Worm (Caenorhabditis elegans) whole organism, young adult: ENCODE data around the gene str-136.

Source experiments
- B0336.3 ChIP-seq: fragments of 200-800 bp; sonication (Bioruptor generic); IDR thresholded peaks from 2 replicates; pipeline ENCODE4 v1.3.6; 2022; ENCODE audit warnings: missing genetic modification characterization, missing compliant biosample characterization
- C17E4.6 ChIP-seq: fragments of 200-800 bp; sonication (Bioruptor generic); IDR thresholded peaks from 2 replicates; pipeline ENCODE4 v1.3.6; 2022; ENCODE audit warnings: missing genetic modification reagents, missing genetic modification characterization, missing compliant biosample characterization
- D2030.7 ChIP-seq: fragments of 200-800 bp; sonication (Bioruptor generic); IDR thresholded peaks from 2 replicates; pipeline ENCODE4 v1.3.6; 2022; ENCODE audit warnings: missing genetic modification reagents, missing genetic modification characterization, missing compliant biosample characterization
- F22D6.2 ChIP-seq: sonication (generic microtip); optimal IDR thresholded peaks from 2 replicates; lab custom pipeline; 2016; ENCODE audit warnings: mild to moderate bottlenecking, missing genetic modification characterization, missing compliant biosample characterization
- Y56A3A.18 ChIP-seq: fragments of 200-800 bp; sonication (Bioruptor generic); IDR thresholded peaks from 2 replicates; pipeline ENCODE4 v1.3.6; 2022; ENCODE audit warnings: missing genetic modification reagents, missing genetic modification characterization, missing compliant biosample characterization
- Y95B8A.8 ChIP-seq: fragments of 200-800 bp; sonication (Bioruptor generic); IDR thresholded peaks from 2 replicates; pipeline ENCODE4 v1.3.6; 2022; ENCODE audit warnings: missing genetic modification reagents, missing genetic modification characterization, missing compliant biosample characterization
- ZK185.1 ChIP-seq: sonication (generic microtip); optimal IDR thresholded peaks from 2 replicates; lab custom pipeline; 2016; ENCODE audit warnings: mild to moderate bottlenecking, missing genetic modification characterization, missing compliant biosample characterization; ENCODE audit not compliant: poor library complexity, severe bottlenecking
- ama-1 ChIP-seq, 3 experiments: fragments of 150-350 bp in 1 of 3; sonication (generic microtip) in 2 of 3; optimal IDR thresholded peaks; 2 replicates each; lab custom pipeline; 2014 to 2018; ENCODE audit warnings: missing biosample characterization in 2 of 3, missing genetic modification characterization in 2 of 3, missing genetic modification reagents in 2 of 3
- atf-7 ChIP-seq: sonication (generic microtip); optimal IDR thresholded peaks from 2 replicates; lab custom pipeline; 2017; ENCODE audit warnings: mild to moderate bottlenecking, missing genetic modification characterization, missing compliant biosample characterization
- athp-1 ChIP-seq: sonication (generic microtip); optimal IDR thresholded peaks from 2 replicates; lab custom pipeline; 2017; ENCODE audit warnings: mild to moderate bottlenecking, missing genetic modification characterization, missing compliant biosample characterization
- attf-3 ChIP-seq: fragments of 200-800 bp; sonication (Bioruptor generic); conservative IDR thresholded peaks from 2 replicates; pipeline ENCODE4 v1.3.6; 2022; ENCODE audit warnings: missing genetic modification reagents, missing genetic modification characterization, missing compliant biosample characterization
- attf-5 ChIP-seq: fragments of 200-800 bp; sonication (Bioruptor generic); optimal IDR thresholded peaks from 2 replicates; lab custom pipeline; 2018; ENCODE audit warnings: mild to moderate bottlenecking, missing genetic modification characterization, missing compliant biosample characterization
- ceh-40 ChIP-seq: fragments of 200-800 bp; sonication (Bioruptor generic); IDR thresholded peaks from 2 replicates; pipeline ENCODE4 v1.3.6; 2022; ENCODE audit warnings: missing genetic modification characterization, missing compliant biosample characterization
- ceh-79 ChIP-seq: sonication (generic microtip); optimal IDR thresholded peaks from 2 replicates; lab custom pipeline; 2017; ENCODE audit warnings: mild to moderate bottlenecking, missing genetic modification characterization, missing compliant biosample characterization
- dox-1 ChIP-seq: fragments of 200-800 bp; sonication (Bioruptor generic); IDR thresholded peaks from 2 replicates; pipeline ENCODE4 v1.3.6; 2022; ENCODE audit warnings: missing genetic modification reagents, missing genetic modification characterization, missing compliant biosample characterization
- egl-44 ChIP-seq: fragments of 200-800 bp; sonication (Bioruptor generic); IDR thresholded peaks from 2 replicates; pipeline ENCODE4 v1.3.6; 2022; ENCODE audit warnings: missing genetic modification reagents, missing genetic modification characterization, missing compliant biosample characterization
- ekl-4 ChIP-seq: fragments of 200-800 bp; sonication (Bioruptor generic); IDR thresholded peaks from 2 replicates; pipeline ENCODE4 v1.3.6; 2022; ENCODE audit warnings: missing genetic modification reagents, missing genetic modification characterization, missing compliant biosample characterization
- hmg-1.2 ChIP-seq: fragments of 200-800 bp; sonication (Bioruptor generic); IDR thresholded peaks from 2 replicates; pipeline ENCODE4 v1.3.6; 2022; ENCODE audit warnings: missing genetic modification reagents, missing genetic modification characterization, missing compliant biosample characterization
- hsf-1 ChIP-seq: fragments of 200-800 bp; sonication (Bioruptor generic); IDR thresholded peaks from 2 replicates; pipeline ENCODE4 v1.3.6; 2022; ENCODE audit warnings: missing genetic modification reagents, missing genetic modification characterization, missing compliant biosample characterization
- let-607 ChIP-seq, 2 experiments: fragments of 200-800 bp in 1 of 2; sonication (Bioruptor generic) in 1 of 2; sonication (generic microtip) in 1 of 2; optimal IDR thresholded peaks; 2 replicates each; lab custom pipeline; 2016 to 2018; ENCODE audit warnings: mild to moderate bottlenecking in 2 of 2, missing compliant biosample characterization in 2 of 2, missing genetic modification characterization in 2 of 2, moderate library complexity in 2 of 2, missing genotype in 1 of 2
- lin-26 ChIP-seq: fragments of 200-800 bp; sonication (Bioruptor generic); IDR thresholded peaks from 2 replicates; pipeline ENCODE4 v1.3.6; 2022; ENCODE audit warnings: missing genetic modification reagents, missing genetic modification characterization, missing compliant biosample characterization
- lin-54 ChIP-seq: fragments of 200-800 bp; sonication (Bioruptor generic); optimal IDR thresholded peaks from 2 replicates; lab custom pipeline; 2018; ENCODE audit warnings: mild to moderate bottlenecking, missing genetic modification characterization, missing compliant biosample characterization
- lsl-1 ChIP-seq: fragments of 200-800 bp; sonication (Bioruptor generic); optimal IDR thresholded peaks from 2 replicates; lab custom pipeline; 2018; ENCODE audit warnings: mild to moderate bottlenecking, missing genetic modification characterization, moderate library complexity, missing compliant biosample characterization
- lsy-27 ChIP-seq: sonication (generic microtip); optimal IDR thresholded peaks from 2 replicates; lab custom pipeline; 2017; ENCODE audit warnings: missing genetic modification characterization, mild to moderate bottlenecking, missing compliant biosample characterization, antibody characterized with exemption, missing genotype, borderline replicate concordance; ENCODE audit not compliant: insufficient read depth
- madf-3 ChIP-seq: fragments of 200-800 bp; sonication (Bioruptor generic); IDR thresholded peaks from 2 replicates; pipeline ENCODE4 v1.3.6; 2022; ENCODE audit warnings: missing genetic modification reagents, missing genetic modification characterization, missing compliant biosample characterization
- madf-6 ChIP-seq: fragments of 200-800 bp; sonication (Bioruptor generic); IDR thresholded peaks from 2 replicates; pipeline ENCODE4 v1.3.6; 2022; ENCODE audit warnings: missing genetic modification reagents, missing genetic modification characterization, missing compliant biosample characterization
- mcd-1 ChIP-seq: fragments of 200-800 bp; sonication (Bioruptor generic); IDR thresholded peaks from 2 replicates; pipeline ENCODE4 v1.3.6; 2022; ENCODE audit warnings: missing genetic modification reagents, missing genetic modification characterization, missing compliant biosample characterization
- mxl-1 ChIP-seq: sonication (generic microtip); optimal IDR thresholded peaks from 2 replicates; lab custom pipeline; 2016; ENCODE audit warnings: missing genetic modification characterization, missing compliant biosample characterization
- nfya-1 ChIP-seq: sonication (generic microtip); optimal IDR thresholded peaks from 2 replicates; lab custom pipeline; 2017; ENCODE audit warnings: antibody characterized with exemption, missing compliant biosample characterization, missing genetic modification characterization, borderline replicate concordance; ENCODE audit not compliant: insufficient read depth
- nhr-80 ChIP-seq: sonication (generic microtip); optimal IDR thresholded peaks from 2 replicates; lab custom pipeline; 2016; ENCODE audit warnings: missing genetic modification characterization, missing compliant biosample characterization
- pbrm-1 ChIP-seq: fragments of 200-800 bp; sonication (Bioruptor generic); IDR thresholded peaks from 2 replicates; pipeline ENCODE4 v1.3.6; 2022; ENCODE audit warnings: missing genetic modification reagents, missing genetic modification characterization, missing compliant biosample characterization
- pha-4 ChIP-seq: fragments of 150-350 bp; sonication (generic microtip); optimal IDR thresholded peaks from 2 replicates; lab custom pipeline; 2014; ENCODE audit warnings: missing biosample characterization, missing genetic modification reagents, missing genetic modification characterization
- sea-2 ChIP-seq: fragments of 200-800 bp; sonication (Bioruptor generic); IDR thresholded peaks from 2 replicates; pipeline ENCODE4 v1.3.6; 2022; ENCODE audit warnings: missing genetic modification characterization, missing compliant biosample characterization
- snpc-4 ChIP-seq, 5 experiments: fragments of 150-350 bp in 1 of 5; sonication (generic microtip) in 4 of 5; optimal IDR thresholded peaks; 2 replicates each; lab custom pipeline; 2014 to 2018; ENCODE audit warnings: missing genetic modification characterization in 5 of 5, missing biosample characterization in 3 of 5, antibody characterized with exemption in 2 of 5, mild to moderate bottlenecking in 2 of 5, missing compliant biosample characterization in 2 of 5, missing genotype in 2 of 5, moderate library complexity in 2 of 5, missing genetic modification reagents in 1 of 5
- tbp1 ChIP-seq: fragments of 200-800 bp; sonication (Bioruptor generic); optimal IDR thresholded peaks from 2 replicates; lab custom pipeline; 2018; ENCODE audit warnings: mild to moderate bottlenecking, missing genetic modification characterization, missing compliant biosample characterization

Gene str-136

ce11 chrV:8302522-8302921 is 23.8 kb upstream of the str-136 start, which contains the start of gene sel-9 (continued):
- TF ChIP-seq nhr-80 (tag; lab: Kevin White, UChicago) (no peak), Y56A3A.18 (GFP tag; lab: Robert Waterston, UW) (no peak), hsf-1 (GFP tag; lab: Robert Waterston, UW) (no peak), egl-44 (GFP tag; lab: Robert Waterston, UW) (no peak), C17E4.6 (GFP tag; lab: Robert Waterston, UW) (no peak), atf-7 (no peak), lin-26 (GFP tag; lab: Robert Waterston, UW) (no peak), athp-1 (tag; lab: Kevin White, UChicago) (no peak)

ce11 chrV:8300935-8301535 is 22.3 kb upstream of the str-136 start, which contains the start of gene W02D7.6:
TSS of gene W02D7.6 (minus strand) at chrV:8301507.
- TF ChIP-seq Y95B8A.8 (GFP tag; lab: Robert Waterston, UW) (0 out of 2 replicates have a peak, but pooled peaks have one; percentile 12), attf-5 (peak; percentile 7), ama-1 (optimal IDR thresholded peaks at IDR 0.05; lab: Kevin White, UChicago) (peak; percentile 37), ama-1 (GFP tag; optimal IDR thresholded peaks at IDR 0.05; lab: Kevin White, UChicago) (peak in 1 of 2 experiments; percentile 52), madf-3 (GFP tag; lab: Robert Waterston, UW) (peak; percentile 67; the same call in 1 of the 2 replicates), tbp1 (GFP tag; lab: Kevin White, UChicago) (peak; percentile 34), snpc-4 (GFP tag; optimal IDR thresholded peaks at IDR 0.05; lab: Kevin White, UChicago) (no peak), snpc-4 (tag; optimal IDR thresholded peaks at IDR 0.05; lab: Kevin White, UChicago) (peak in 1 of 4 experiments; percentile 54), ZK185.1 (tag; lab: Kevin White, UChicago) (peak; percentile 1), D2030.7 (GFP tag; lab: Robert Waterston, UW) (0 out of 2 replicates have a peak, but pooled peaks have one; percentile 8), lsy-27 (tag; lab: Kevin White, UChicago) (no peak), hsf-1 (GFP tag; lab: Robert Waterston, UW) (peak; percentile 57; the same call in 1 of the 2 replicates), ceh-79 (tag; lab: Kevin White, UChicago) (no peak), madf-6 (GFP tag; lab: Robert Waterston, UW) (peak; percentile 51), mxl-1 (tag; lab: Kevin White, UChicago) (peak; percentile 24), nfya-1 (tag; lab: Kevin White, UChicago) (no peak), let-607 (tag; optimal IDR thresholded peaks at IDR 0.05; lab: Kevin White, UChicago) (peak in 1 of 2 experiments; percentile 70), ekl-4 (GFP tag; lab: Robert Waterston, UW) (0 out of 2 replicates have a peak, but pooled peaks have one; percentile 19), pha-4 (tag; lab: Kevin White, UChicago) (no peak), mcd-1 (GFP tag; lab: Robert Waterston, UW) (peak; percentile 46; the same call in 1 of the 2 replicates), nhr-80 (tag; lab: Kevin White, UChicago) (peak; percentile 8), attf-3 (GFP tag; lab: Robert Waterston, UW) (peak; percentile 41), F22D6.2 (tag; lab: Kevin White, UChicago) (no peak), athp-1 (tag; lab: Kevin White, UChicago) (peak; percentile 30), lsl-1 (peak; percentile 27), B0336.3 (GFP tag; lab: Robert Waterston, UW) (peak; percentile 77), lin-54 (peak; percentile 39), pbrm-1 (GFP tag; lab: Robert Waterston, UW) (peak; percentile 53; the same call in 1 of the 2 replicates), ceh-40 (GFP tag; lab: Robert Waterston, UW) (0 out of 2 replicates have a peak, but pooled peaks have one; percentile 39), hmg-1.2 (GFP tag; lab: Robert Waterston, UW) (peak; percentile 37; the same call in 1 of the 2 replicates), dox-1 (GFP tag; lab: Robert Waterston, UW) (peak; percentile 41; the same call in 1 of the 2 replicates), sea-2 (GFP tag; lab: Robert Waterston, UW) (no peak)
